Worm (Caenorhabditis elegans) whole organism, L4 larva: ENCODE data around the gene K02A6.3.

Source experiments
- D1046.2 ChIP-seq: fragments of 200-800 bp; sonication (Bioruptor generic); IDR thresholded peaks from 2 replicates; pipeline ENCODE4 v1.3.6; 2022; ENCODE audit warnings: missing genetic modification characterization, missing compliant biosample characterization
- F37D6.2 ChIP-seq: sonication (generic microtip); optimal IDR thresholded peaks from 2 replicates; lab custom pipeline; 2016; ENCODE audit warnings: mild to moderate bottlenecking, missing genetic modification characterization, missing compliant biosample characterization
- F44E2.7 ChIP-seq: fragments of 200-800 bp; sonication (Bioruptor generic); IDR thresholded peaks from 2 replicates; pipeline ENCODE4 v2.1.2; 2022; ENCODE audit warnings: missing genetic modification characterization, missing compliant biosample characterization
- F49E8.2 ChIP-seq: sonication (generic microtip); optimal IDR thresholded peaks from 2 replicates; lab custom pipeline; 2016; ENCODE audit warnings: missing compliant biosample characterization, mild to moderate bottlenecking, missing genetic modification characterization, borderline replicate concordance
- T20F7.1 ChIP-seq: fragments of 200-800 bp; sonication (Bioruptor generic); optimal IDR thresholded peaks from 2 replicates; lab custom pipeline; 2018; ENCODE audit warnings: mild to moderate bottlenecking, missing genetic modification characterization, missing compliant biosample characterization
- T26A8.4 ChIP-seq: fragments of 200-800 bp; sonication (Bioruptor generic); IDR thresholded peaks from 2 replicates; pipeline ENCODE4 v1.3.6; 2022; ENCODE audit warnings: missing genetic modification characterization, missing compliant biosample characterization
- Y48G9A.11 ChIP-seq: fragments of 200-800 bp; sonication (Bioruptor generic); IDR thresholded peaks from 2 replicates; pipeline ENCODE4 v1.3.6; 2022; ENCODE audit warnings: missing genetic modification reagents, missing genetic modification characterization, missing compliant biosample characterization
- Y75B8A.6 ChIP-seq: fragments of 200-800 bp; sonication (Bioruptor generic); IDR thresholded peaks from 2 replicates; pipeline ENCODE4 v1.3.6; 2022; ENCODE audit warnings: missing genetic modification reagents, missing genetic modification characterization, missing compliant biosample characterization
- ZK546.5 ChIP-seq, 2 experiments: sonication (generic microtip); optimal IDR thresholded peaks; 2 replicates each; lab custom pipeline; 2017; ENCODE audit warnings: missing biosample characterization in 2 of 2, missing genetic modification characterization in 2 of 2
- aly-2 ChIP-seq: sonication (generic microtip); optimal IDR thresholded peaks from 2 replicates; lab custom pipeline; 2018; ENCODE audit warnings: missing biosample characterization, missing genetic modification characterization
- ama-1 ChIP-seq: fragments of 150-350 bp; optimal IDR thresholded peaks from 2 replicates; lab custom pipeline; 2014; ENCODE audit warnings: inconsistent platforms, mixed read lengths
- ceh-32 ChIP-seq: sonication (generic microtip); optimal IDR thresholded peaks from 2 replicates; lab custom pipeline; 2016; ENCODE audit warnings: mild to moderate bottlenecking, missing genetic modification characterization, missing compliant biosample characterization; ENCODE audit not compliant: poor library complexity
- ceh-44 ChIP-seq: fragments of 200-800 bp; sonication (Bioruptor generic); IDR thresholded peaks from 2 replicates; pipeline ENCODE4 v1.3.6; 2022; ENCODE audit warnings: missing genetic modification reagents, missing genetic modification characterization, missing compliant biosample characterization
- ceh-82 ChIP-seq: sonication (generic microtip); optimal IDR thresholded peaks from 2 replicates; lab custom pipeline; 2017; ENCODE audit warnings: missing biosample characterization, missing genetic modification characterization
- daf-12 ChIP-seq: fragments of 150-350 bp; optimal IDR thresholded peaks from 2 replicates; lab custom pipeline; 2014; ENCODE audit warnings: missing biosample characterization, missing genetic modification reagents, missing genetic modification characterization
- daf-16 ChIP-seq, 3 experiments: sonication (generic microtip); optimal IDR thresholded peaks; 2 replicates each; lab custom pipeline; 2016 to 2017; ENCODE audit warnings: missing genetic modification characterization in 3 of 3, missing genetic modification reagents in 3 of 3, mild to moderate bottlenecking in 2 of 3, missing compliant biosample characterization in 2 of 3, missing biosample characterization in 1 of 3, moderate library complexity in 1 of 3
- dmd-9 ChIP-seq: fragments of 200-800 bp; sonication (Bioruptor generic); IDR thresholded peaks from 2 replicates; pipeline ENCODE4 v1.3.6; 2022; ENCODE audit warnings: missing genetic modification reagents, missing genetic modification characterization, missing compliant biosample characterization
- dpl-1 ChIP-seq: fragments of 150-350 bp; optimal IDR thresholded peaks from 2 replicates; lab custom pipeline; 2014; ENCODE audit warnings: missing biosample characterization, missing genetic modification reagents, missing genetic modification characterization
- duxl-1 ChIP-seq: sonication (generic microtip); optimal IDR thresholded peaks from 2 replicates; lab custom pipeline; 2016; ENCODE audit warnings: mild to moderate bottlenecking, missing genetic modification characterization, moderate library complexity, missing compliant biosample characterization; ENCODE audit not compliant: poor library complexity
- fkh-10 ChIP-seq: fragments of 150-350 bp; optimal IDR thresholded peaks from 2 replicates; lab custom pipeline; 2014; ENCODE audit warnings: missing biosample characterization, missing genetic modification reagents, missing genetic modification characterization
- fos-1 ChIP-seq: fragments of 150-350 bp; optimal IDR thresholded peaks from 2 replicates; lab custom pipeline; 2014; ENCODE audit warnings: missing biosample characterization, missing genetic modification characterization
- hif-1 ChIP-seq, 2 experiments: sonication (generic microtip); optimal IDR thresholded peaks; 2 replicates each; lab custom pipeline; 2016 to 2017; ENCODE audit warnings: missing compliant biosample characterization in 2 of 2, missing genetic modification characterization in 2 of 2, missing genetic modification reagents in 2 of 2, missing genotype in 2 of 2, mild to moderate bottlenecking in 1 of 2
- hlh-30 ChIP-seq: sonication (generic microtip); optimal IDR thresholded peaks from 2 replicates; lab custom pipeline; 2017; ENCODE audit warnings: antibody characterized with exemption, mild to moderate bottlenecking, missing genetic modification characterization, missing compliant biosample characterization; ENCODE audit not compliant: insufficient read depth
- hmg-1.1 ChIP-seq: fragments of 200-800 bp; sonication (Bioruptor generic); IDR thresholded peaks from 2 replicates; pipeline ENCODE4 v1.3.6; 2022; ENCODE audit warnings: missing genetic modification reagents, missing genetic modification characterization, missing compliant biosample characterization
- jun-1 ChIP-seq: fragments of 150-350 bp; optimal IDR thresholded peaks from 2 replicates; lab custom pipeline; 2014; ENCODE audit warnings: missing biosample characterization, missing genetic modification reagents, missing genetic modification characterization
- lim-7 ChIP-seq: fragments of 200-800 bp; sonication (Bioruptor generic); IDR thresholded peaks from 2 replicates; pipeline ENCODE4 v1.3.6; 2022; ENCODE audit warnings: missing genetic modification characterization, missing compliant biosample characterization
- lin-39 ChIP-seq: fragments of 150-350 bp; optimal IDR thresholded peaks from 2 replicates; lab custom pipeline; 2014; ENCODE audit warnings: missing biosample characterization, missing genetic modification reagents, missing genetic modification characterization
- mdl-1 ChIP-seq, 2 experiments: fragments of 150-350 bp in 1 of 2; sonication (generic microtip) in 1 of 2; optimal IDR thresholded peaks; 2 replicates each; lab custom pipeline; 2014 to 2017; ENCODE audit warnings: missing biosample characterization in 2 of 2, missing genetic modification characterization in 2 of 2
- mdt-29 ChIP-seq: fragments of 200-800 bp; sonication (Bioruptor generic); IDR thresholded peaks from 2 replicates; pipeline ENCODE4 v1.3.6; 2022; ENCODE audit warnings: missing genetic modification reagents, missing genetic modification characterization, missing compliant biosample characterization
- mes-2 ChIP-seq: sonication (generic microtip); optimal IDR thresholded peaks from 2 replicates; lab custom pipeline; 2016; ENCODE audit warnings: missing genotype, mild to moderate bottlenecking, missing genetic modification characterization, missing compliant biosample characterization; ENCODE audit not compliant: poor library complexity, severe bottlenecking
- mxl-3 ChIP-seq: fragments of 200-800 bp; sonication (Bioruptor generic); optimal IDR thresholded peaks from 2 replicates; lab custom pipeline; 2018; ENCODE audit warnings: mild to moderate bottlenecking, missing genetic modification characterization, missing compliant biosample characterization
- nhr-10 ChIP-seq: fragments of 150-350 bp; optimal IDR thresholded peaks from 2 replicates; lab custom pipeline; 2014; ENCODE audit warnings: missing biosample characterization, missing genetic modification characterization
- nhr-11 ChIP-seq: fragments of 150-350 bp; optimal IDR thresholded peaks from 2 replicates; lab custom pipeline; 2014; ENCODE audit warnings: missing biosample characterization, missing genetic modification characterization
- nhr-25 ChIP-seq: sonication (generic microtip); optimal IDR thresholded peaks from 2 replicates; lab custom pipeline; 2017; ENCODE audit warnings: missing genetic modification characterization, mild to moderate bottlenecking, missing compliant biosample characterization, antibody characterized with exemption, moderate library complexity, borderline replicate concordance; ENCODE audit not compliant: insufficient read depth
- nhr-41 ChIP-seq: fragments of 200-800 bp; sonication (Bioruptor generic); IDR thresholded peaks from 2 replicates; pipeline ENCODE4 v1.3.6; 2022; ENCODE audit warnings: missing genetic modification reagents, missing genetic modification characterization, missing compliant biosample characterization
- nhr-76 ChIP-seq: fragments of 150-350 bp; optimal IDR thresholded peaks from 2 replicates; lab custom pipeline; 2014; ENCODE audit warnings: missing biosample characterization, missing genetic modification characterization
- php-3 ChIP-seq: fragments of 200-800 bp; sonication (Bioruptor generic); IDR thresholded peaks from 2 replicates; pipeline ENCODE4 v1.3.6; 2022; ENCODE audit warnings: missing genetic modification reagents, missing genetic modification characterization, missing compliant biosample characterization
- rbr-2 ChIP-seq: sonication (generic microtip); optimal IDR thresholded peaks from 2 replicates; lab custom pipeline; 2016; ENCODE audit warnings: missing genotype, missing genetic modification characterization, missing compliant biosample characterization
- sdz-12 ChIP-seq: fragments of 200-800 bp; sonication (Bioruptor generic); optimal IDR thresholded peaks from 2 replicates; lab custom pipeline; 2018; ENCODE audit warnings: mild to moderate bottlenecking, missing genetic modification characterization, missing compliant biosample characterization
- snpc-1.2 ChIP-seq: fragments of 200-800 bp; sonication (Bioruptor generic); IDR thresholded peaks from 2 replicates; pipeline ENCODE4 v1.3.6; 2022; ENCODE audit warnings: missing genetic modification reagents, missing genetic modification characterization, missing compliant biosample characterization
- snpc-4 ChIP-seq: fragments of 150-350 bp; optimal IDR thresholded peaks from 2 replicates; lab custom pipeline; 2014; ENCODE audit warnings: missing biosample characterization, missing genetic modification characterization
- spr-1 ChIP-seq: sonication (generic microtip); optimal IDR thresholded peaks from 2 replicates; lab custom pipeline; 2016; ENCODE audit warnings: mild to moderate bottlenecking, missing genetic modification characterization, missing compliant biosample characterization
- tag-97 ChIP-seq: fragments of 200-800 bp; sonication (Bioruptor generic); IDR thresholded peaks from 2 replicates; pipeline ENCODE4 v1.3.6; 2022; ENCODE audit warnings: missing genetic modification characterization, missing compliant biosample characterization
- tra-1 ChIP-seq: fragments of 200-800 bp; sonication (Bioruptor generic); IDR thresholded peaks from 2 replicates; pipeline ENCODE4 v1.3.6; 2022; ENCODE audit warnings: missing genetic modification reagents, missing genetic modification characterization, missing compliant biosample characterization
- unc-39 ChIP-seq: sonication (generic microtip); optimal IDR thresholded peaks from 2 replicates; lab custom pipeline; 2017; ENCODE audit warnings: missing biosample characterization, missing genetic modification characterization
- zfp-2 ChIP-seq: sonication (generic microtip); optimal IDR thresholded peaks from 2 replicates; lab custom pipeline; 2016; ENCODE audit warnings: mild to moderate bottlenecking, missing genetic modification characterization, missing compliant biosample characterization

The K02A6.3 gene

ce11 chrX:8235994-8236393 is 4.3 kb upstream of the K02A6.3 start, which contains the start of gene M60.4 (continued):
- TF ChIP-seq T20F7.1 (no peak), nhr-11 (tag; lab: Kevin White, UChicago) (peak; percentile 11), ceh-82 (tag; lab: Kevin White, UChicago) (no peak), nhr-10 (tag; lab: Kevin White, UChicago) (no peak), Y48G9A.11 (no peak), D1046.2 (GFP tag; lab: Robert Waterston, UW) (no peak), daf-12 (tag; lab: Kevin White, UChicago) (no peak), hif-1 (tag; optimal IDR thresholded peaks at IDR 0.05; lab: Kevin White, UChicago) (peak in 1 of 2 experiments; percentile 28), lim-7 (GFP tag; lab: Robert Waterston, UW) (no peak), F49E8.2 (tag; lab: Kevin White, UChicago) (no peak), dmd-9 (no peak), tag-97 (GFP tag; lab: Robert Waterston, UW) (no peak), ZK546.5 (tag; optimal IDR thresholded peaks at IDR 0.05; lab: Kevin White, UChicago) (no peak), Y75B8A.6 (GFP tag; lab: Robert Waterston, UW) (no peak), snpc-4 (tag; lab: Kevin White, UChicago) (no peak), F44E2.7 (no peak), daf-16 (GFP tag; optimal IDR thresholded peaks at IDR 0.05; lab: Kevin White, UChicago) (peak in 1 of 2 experiments; percentile 94), daf-16 (tag; optimal IDR thresholded peaks at IDR 0.05; lab: Kevin White, UChicago) (peak; percentile 48), spr-1 (no peak), nhr-76 (no peak), unc-39 (no peak), fos-1 (tag; lab: Kevin White, UChicago) (no peak), mdt-29 (GFP tag; lab: Robert Waterston, UW) (no peak), ceh-44 (no peak), lin-39 (tag; lab: Kevin White, UChicago) (no peak), duxl-1 (tag; lab: Kevin White, UChicago) (no peak), ceh-32 (tag; lab: Kevin White, UChicago) (no peak), rbr-2 (tag; lab: Kevin White, UChicago) (no peak), mdl-1 (tag; optimal IDR thresholded peaks at IDR 0.05; lab: Kevin White, UChicago) (peak; percentile 63 to 80), zfp-2 (tag; lab: Kevin White, UChicago) (no peak), jun-1 (no peak), php-3 (GFP tag; lab: Robert Waterston, UW) (no peak), T26A8.4 (no peak), hlh-30 (tag; lab: Kevin White, UChicago) (peak; percentile 95), aly-2 (no peak), hmg-1.1 (GFP tag; lab: Robert Waterston, UW) (peak; percentile 47), nhr-41 (GFP tag; lab: Robert Waterston, UW) (no peak), mxl-3 (peak; percentile 57), mes-2 (tag; lab: Kevin White, UChicago) (peak; percentile 17), snpc-1.2 (GFP tag; lab: Robert Waterston, UW) (no peak), tra-1 (GFP tag; lab: Robert Waterston, UW) (peak; percentile 70), dpl-1 (no peak), F37D6.2 (tag; lab: Kevin White, UChicago) (no peak), nhr-25 (tag; lab: Kevin White, UChicago) (peak; percentile 18), sdz-12 (GFP tag; lab: Kevin White, UChicago) (no peak), ama-1 (lab: Kevin White, UChicago) (no peak), fkh-10 (GFP tag; lab: Kevin White, UChicago) (no peak)
